Fruit fly (Drosophila melanogaster) whole organism, embryonic: ENCODE measurements around the gene CG7367.
A peak's percentile ranks its signal among the peaks of the same experiment; 100 is the strongest.

Source experiments
- Aef1 ChIP-seq: fragments of 200-800 bp; sonication (Bioruptor generic); IDR thresholded peaks from 3 replicates; pipeline ENCODE4 v1.3.6; 2022; ENCODE audit warnings: missing biosample characterization, missing genetic modification characterization
- Atf3 ChIP-seq: fragments of 200-800 bp; sonication (Bioruptor generic); optimal IDR thresholded peaks from 3 replicates; lab custom pipeline; 2016; ENCODE audit warnings: missing biosample characterization, missing genetic modification characterization
- Bdp1 ChIP-seq: fragments of 200-800 bp; sonication (Bioruptor generic); optimal IDR thresholded peaks from 3 replicates; lab custom pipeline; 2016; ENCODE audit warnings: missing biosample characterization, missing genetic modification characterization
- Bteb2 ChIP-seq: fragments of 200-800 bp; sonication (Bioruptor generic); optimal IDR thresholded peaks from 2 replicates; lab custom pipeline; 2016; ENCODE audit warnings: missing biosample characterization, missing genetic modification characterization
- CG10565 ChIP-seq: fragments of 200-800 bp; sonication (Bioruptor generic); optimal IDR thresholded peaks from 3 replicates; lab custom pipeline; 2016; ENCODE audit warnings: missing biosample characterization, mild to moderate bottlenecking, missing genetic modification characterization
- CG11723 ChIP-seq: fragments of 200-800 bp; sonication (Bioruptor generic); optimal IDR thresholded peaks from 2 replicates; lab custom pipeline; 2017; ENCODE audit warnings: missing biosample characterization, mild to moderate bottlenecking, missing genetic modification characterization
- CG12219 ChIP-seq: fragments of 200-800 bp; sonication (Bioruptor generic); optimal IDR thresholded peaks from 3 replicates; lab custom pipeline; 2018; ENCODE audit warnings: missing biosample characterization, mild to moderate bottlenecking, missing genetic modification characterization
- CG14860 ChIP-seq: fragments of 200-800 bp; sonication (Bioruptor generic); IDR thresholded peaks from 3 replicates; pipeline ENCODE4 v1.3.6; 2022; ENCODE audit warnings: missing biosample characterization, missing genetic modification characterization; ENCODE audit not compliant: partially characterized antibody
- CG18599 ChIP-seq: fragments of 200-800 bp; sonication (Bioruptor generic); optimal IDR thresholded peaks from 3 replicates; lab custom pipeline; 2017; ENCODE audit warnings: missing biosample characterization, missing genetic modification characterization, mild to moderate bottlenecking, moderate library complexity, missing genetic modification reagents
- CG18619 ChIP-seq: fragments of 200-800 bp; sonication (Bioruptor generic); optimal IDR thresholded peaks from 3 replicates; lab custom pipeline; 2017; ENCODE audit warnings: missing biosample characterization, mild to moderate bottlenecking, missing genetic modification characterization
- CG31365 ChIP-seq: fragments of 200-800 bp; sonication (Bioruptor generic); optimal IDR thresholded peaks from 2 replicates; lab custom pipeline; 2018; ENCODE audit warnings: missing biosample characterization, mild to moderate bottlenecking, missing genetic modification characterization
- CG33557 ChIP-seq: fragments of 200-800 bp; sonication (Bioruptor generic); optimal IDR thresholded peaks from 2 replicates; lab custom pipeline; 2019; ENCODE audit warnings: missing biosample characterization, mild to moderate bottlenecking, missing genetic modification characterization, moderate library complexity
- CG3726 ChIP-seq: fragments of 200-800 bp; sonication (Bioruptor generic); IDR thresholded peaks from 3 replicates; pipeline ENCODE4, ENCODE4 v1.3.6; 2022; ENCODE audit warnings: missing biosample characterization, missing genetic modification characterization
- CG3847 ChIP-seq: fragments of 200-800 bp; sonication (Bioruptor generic); IDR thresholded peaks from 2 replicates; pipeline ENCODE4 v1.3.6; 2022; ENCODE audit warnings: missing biosample characterization, missing genetic modification characterization
- CG7987 ChIP-seq: fragments of 200-800 bp; sonication (Bioruptor generic); optimal IDR thresholded peaks from 2 replicates; lab custom pipeline; 2018; ENCODE audit warnings: missing biosample characterization, mild to moderate bottlenecking, missing genetic modification characterization, moderate library complexity
- CG8089 ChIP-seq: fragments of 200-800 bp; sonication (Bioruptor generic); optimal IDR thresholded peaks from 3 replicates; lab custom pipeline; 2016; ENCODE audit warnings: missing biosample characterization, missing genetic modification characterization
- CG8281 ChIP-seq: fragments of 200-800 bp; sonication (Bioruptor generic); optimal IDR thresholded peaks from 2 replicates; lab custom pipeline; 2018; ENCODE audit warnings: missing biosample characterization, mild to moderate bottlenecking, missing genetic modification characterization, moderate library complexity
- CkIIα-i1 ChIP-seq: fragments of 200-800 bp; sonication (Bioruptor generic); IDR thresholded peaks from 2 replicates; pipeline ENCODE4 v1.3.6; 2022; ENCODE audit warnings: missing biosample characterization, missing genetic modification characterization
- D19A ChIP-seq: fragments of 200-800 bp; optimal IDR thresholded peaks from 3 replicates; lab custom pipeline; 2019; ENCODE audit warnings: missing biosample characterization, mild to moderate bottlenecking, missing genetic modification characterization, moderate library complexity
- Dbx ChIP-seq: fragments of 200-800 bp; sonication (Bioruptor generic); IDR thresholded peaks from 3 replicates; pipeline ENCODE4 v1.3.6; 2022; ENCODE audit warnings: missing biosample characterization, missing genetic modification characterization
- Dip3 ChIP-seq: fragments of 200-800 bp; sonication (Bioruptor generic); optimal IDR thresholded peaks from 3 replicates; lab custom pipeline; 2016; ENCODE audit warnings: missing biosample characterization, missing genetic modification characterization
- Dp ChIP-seq: fragments of 200-800 bp; sonication (Bioruptor generic); optimal IDR thresholded peaks from 2 replicates; lab custom pipeline; 2018; ENCODE audit warnings: missing biosample characterization, mild to moderate bottlenecking, missing genetic modification characterization, moderate library complexity
- Fer2 ChIP-seq: fragments of 200-800 bp; sonication (Bioruptor generic); optimal IDR thresholded peaks from 2 replicates; lab custom pipeline; 2018; ENCODE audit warnings: missing biosample characterization, mild to moderate bottlenecking, missing genetic modification characterization, moderate library complexity
- Meics ChIP-seq: fragments of 200-800 bp; sonication (Bioruptor generic); optimal IDR thresholded peaks from 2 replicates; lab custom pipeline; 2017; ENCODE audit warnings: missing biosample characterization, mild to moderate bottlenecking, missing genetic modification characterization
- Myb ChIP-seq: fragments of 200-800 bp; sonication (Bioruptor generic); optimal IDR thresholded peaks from 2 replicates; lab custom pipeline; 2016; ENCODE audit warnings: missing biosample characterization, missing genetic modification characterization
- NC2α ChIP-seq: fragments of 200-800 bp; sonication (Bioruptor generic); optimal IDR thresholded peaks from 2 replicates; lab custom pipeline; 2016; ENCODE audit warnings: missing biosample characterization, missing genetic modification characterization
- Nf-YC ChIP-seq: fragments of 200-800 bp; optimal IDR thresholded peaks from 3 replicates; lab custom pipeline; 2019; ENCODE audit warnings: missing biosample characterization, mild to moderate bottlenecking, missing genetic modification characterization, moderate library complexity
- Poxn ChIP-seq: fragments of 200-800 bp; sonication (Bioruptor generic); IDR thresholded peaks from 2 replicates; pipeline ENCODE4 v1.3.6; 2022; ENCODE audit warnings: missing biosample characterization, missing genetic modification characterization
- Ptx1 ChIP-seq: fragments of 200-800 bp; sonication (Bioruptor generic); IDR thresholded peaks from 2 replicates; pipeline ENCODE4 v1.3.6; 2022; ENCODE audit warnings: missing biosample characterization, missing genetic modification characterization
- Rx ChIP-seq: fragments of 200-800 bp; sonication (Bioruptor generic); IDR thresholded peaks from 2 replicates; pipeline ENCODE4 v1.3.6; 2022; ENCODE audit warnings: missing biosample characterization, missing genetic modification characterization
- Ssrp ChIP-seq: fragments of 200-800 bp; sonication (Bioruptor generic); optimal IDR thresholded peaks from 2 replicates; lab custom pipeline; 2018; ENCODE audit warnings: missing biosample characterization, mild to moderate bottlenecking, missing genetic modification characterization, moderate library complexity
- Trl ChIP-seq, 3 experiments: fragments of >200 bp in 2 of 3; fragments of 200-800 bp in 1 of 3; sonication (Bioruptor generic) in 1 of 3; optimal IDR thresholded peaks; 2 replicates in 1 of 3; 3 replicates in 2 of 3; lab custom pipeline; 2016 to 2017; ENCODE audit warnings: missing biosample characterization in 1 of 3, missing genetic modification characterization in 1 of 3
- ac ChIP-seq: fragments of 200-800 bp; sonication (Bioruptor generic); optimal IDR thresholded peaks from 3 replicates; lab custom pipeline; 2017; ENCODE audit warnings: missing biosample characterization, mild to moderate bottlenecking, missing genetic modification characterization
- aop ChIP-seq: fragments of 200-800 bp; sonication (Bioruptor generic); IDR thresholded peaks from 2 replicates; pipeline ENCODE4 v1.3.6; 2022; ENCODE audit warnings: missing biosample characterization, missing genetic modification characterization
- cas ChIP-seq: fragments of 200-800 bp; sonication (Bioruptor generic); IDR thresholded peaks from 2 replicates; pipeline ENCODE4 v1.3.6; 2022; ENCODE audit warnings: missing biosample characterization, missing genetic modification characterization
- crol ChIP-seq: fragments of 200-800 bp; sonication (Bioruptor generic); IDR thresholded peaks from 2 replicates; pipeline ENCODE4 v1.3.6; 2022; ENCODE audit warnings: missing biosample characterization, missing genetic modification characterization
- ewg ChIP-seq: fragments of 200-800 bp; sonication (Bioruptor generic); optimal IDR thresholded peaks from 3 replicates; lab custom pipeline; 2017; ENCODE audit warnings: mild to moderate bottlenecking, missing biosample characterization, missing genetic modification reagents, missing genetic modification characterization
- gcm ChIP-seq: fragments of 200-800 bp; sonication (Bioruptor generic); optimal IDR thresholded peaks from 2 replicates; lab custom pipeline; 2019; ENCODE audit warnings: missing biosample characterization, mild to moderate bottlenecking, missing genetic modification characterization, moderate library complexity
- gem ChIP-seq: fragments of 200-800 bp; sonication (Bioruptor generic); optimal IDR thresholded peaks from 2 replicates; lab custom pipeline; 2019; ENCODE audit warnings: missing biosample characterization, mild to moderate bottlenecking, missing genetic modification characterization, moderate library complexity
- grn ChIP-seq: fragments of 200-800 bp; sonication (Bioruptor generic); optimal IDR thresholded peaks from 3 replicates; lab custom pipeline; 2017; ENCODE audit warnings: missing biosample characterization, missing genetic modification characterization
- insv ChIP-seq, 2 experiments: fragments of 200-800 bp; sonication (Bioruptor generic); optimal IDR thresholded peaks; 3 replicates each; lab custom pipeline; 2016 to 2018; ENCODE audit warnings: missing biosample characterization in 2 of 2, missing genetic modification characterization in 2 of 2
- jigr1 ChIP-seq: fragments of 200-800 bp; sonication (Bioruptor generic); IDR thresholded peaks from 3 replicates; pipeline ENCODE4 v1.3.6; 2022; ENCODE audit warnings: missing biosample characterization, missing genetic modification characterization
- oc ChIP-seq: fragments of 200-800 bp; sonication (Bioruptor generic); optimal IDR thresholded peaks from 2 replicates; lab custom pipeline; 2018; ENCODE audit warnings: missing biosample characterization, mild to moderate bottlenecking, missing genetic modification characterization, moderate library complexity
- pita ChIP-seq: fragments of 200-800 bp; sonication (Bioruptor generic); optimal IDR thresholded peaks from 2 replicates; lab custom pipeline; 2017; ENCODE audit warnings: missing biosample characterization, mild to moderate bottlenecking, missing genetic modification characterization
- salm ChIP-seq: fragments of 200-800 bp; sonication (Bioruptor generic); optimal IDR thresholded peaks from 2 replicates; lab custom pipeline; 2018; ENCODE audit warnings: missing biosample characterization, mild to moderate bottlenecking, missing genetic modification characterization
- so ChIP-seq: fragments of 200-800 bp; sonication (Bioruptor generic); IDR thresholded peaks from 3 replicates; pipeline ENCODE4 v1.3.6; 2022; ENCODE audit warnings: missing biosample characterization, missing genetic modification characterization
- sob ChIP-seq: fragments of 200-800 bp; sonication (Bioruptor generic); IDR thresholded peaks from 2 replicates; pipeline ENCODE4 v1.3.6; 2022; ENCODE audit warnings: missing biosample characterization, missing genetic modification characterization
- stc ChIP-seq: fragments of 200-800 bp; sonication (Bioruptor generic); IDR thresholded peaks from 2 replicates; pipeline ENCODE4 v1.3.6; 2022; ENCODE audit warnings: missing biosample characterization, missing genetic modification characterization
- wdn ChIP-seq: fragments of 200-800 bp; sonication (Bioruptor generic); IDR thresholded peaks from 2 replicates; pipeline ENCODE4 v1.3.6; 2022; ENCODE audit warnings: missing biosample characterization, missing genetic modification characterization
- zen ChIP-seq: fragments of 200-800 bp; sonication (Bioruptor generic); optimal IDR thresholded peaks from 3 replicates; lab custom pipeline; 2018; ENCODE audit warnings: missing biosample characterization, mild to moderate bottlenecking, missing genetic modification characterization, moderate library complexity

CG7367 gene

DNA sequence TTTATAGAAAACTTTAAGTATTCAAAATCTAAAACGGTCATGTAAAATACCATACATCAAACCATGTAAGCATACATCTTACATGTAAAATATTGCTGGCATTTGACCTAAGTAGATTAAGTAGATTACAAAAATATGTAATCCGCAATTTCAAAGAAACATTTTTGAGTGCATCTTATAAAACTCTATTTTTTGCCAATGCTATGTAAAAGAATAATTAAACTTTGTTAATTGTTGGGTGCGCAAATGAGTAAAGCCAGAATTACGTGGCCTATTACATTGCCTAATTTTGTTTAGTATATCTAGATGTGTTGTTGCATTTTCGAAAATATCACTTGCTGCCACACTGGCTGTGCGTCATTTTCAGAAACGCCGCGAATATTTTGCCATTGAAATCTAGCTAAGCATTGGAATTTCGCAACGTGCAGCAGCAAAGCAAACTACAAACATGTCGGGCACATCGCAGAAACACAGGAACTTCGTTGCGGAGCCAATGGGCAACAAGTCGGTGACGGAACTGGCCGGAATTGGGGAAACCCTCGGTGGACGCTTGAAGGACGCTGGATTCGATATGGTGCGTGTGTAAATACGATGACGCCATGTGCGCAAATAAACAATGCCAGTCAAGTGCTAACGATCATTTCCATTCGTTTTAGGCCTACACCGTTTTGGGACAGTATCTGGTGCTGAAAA, 10.3 kb downstream of the CG7367 start, which contains the start of gene baf (continued):
- TF ChIP-seq CG18619 (no peak), D19A (tag; lab: Kevin White, UChicago) (no peak), Fer2 (no peak), aop (no peak), Aef1 (no peak), CG3847 (GFP tag; lab: Robert Waterston, UW) (no peak), CG7987 (GFP tag; lab: Kevin White, UChicago) (no peak), salm (no peak), Poxn (GFP tag; lab: Robert Waterston, UW) (no peak), Nf-YC (tag; lab: Kevin White, UChicago) (peak; percentile 17), oc (tag; lab: Kevin White, UChicago) (no peak), grn (GFP tag; lab: Kevin White, UChicago) (no peak), CG8089 (GFP tag; lab: Kevin White, UChicago) (no peak), insv (GFP tag; optimal IDR thresholded peaks at IDR 0.05; lab: Kevin White, UChicago) (no peak), Dip3 (GFP tag; lab: Kevin White, UChicago) (no peak), Dbx (GFP tag; lab: Robert Waterston, UW) (no peak), wdn (GFP tag; lab: Robert Waterston, UW) (no peak), CG10565 (GFP tag; lab: Kevin White, UChicago) (no peak), gem (tag; lab: Kevin White, UChicago) (no peak), ewg (GFP tag; lab: Kevin White, UChicago) (no peak), Ptx1 (GFP tag; lab: Robert Waterston, UW) (no peak), CG8281 (tag; lab: Kevin White, UChicago) (no peak), CG12219 (GFP tag; lab: Kevin White, UChicago) (no peak), CG31365 (tag; lab: Kevin White, UChicago) (no peak), CG33557 (GFP tag; lab: Kevin White, UChicago) (no peak), Atf3 (GFP tag; lab: Kevin White, UChicago) (no peak), CG3726 (GFP tag; lab: Robert Waterston, UW) (no peak), Bdp1 (GFP tag; lab: Kevin White, UChicago) (no peak), Trl (optimal IDR thresholded peaks at IDR 0.05; lab: Kevin White, UChicago) (no peak), Trl (GFP tag; optimal IDR thresholded peaks at IDR 0.05; lab: Kevin White, UChicago) (no peak), Dp (GFP tag; lab: Kevin White, UChicago) (peak; percentile 62), Myb (GFP tag; lab: Kevin White, UChicago) (peak; percentile 90), NC2α (GFP tag; lab: Kevin White, UChicago) (no peak), Meics (GFP tag; lab: Kevin White, UChicago) (no peak), Bteb2 (no peak), gcm (no peak), CG14860 (GFP tag; lab: Robert Waterston, UW) (no peak; the same call in 2 of the 3 replicates), stc (GFP tag; lab: Robert Waterston, UW) (no peak), crol (GFP tag; lab: Robert Waterston, UW) (no peak), so (GFP tag; lab: Robert Waterston, UW) (peak; percentile 63; the same call in 1 of the 3 replicates), Ssrp (tag; lab: Kevin White, UChicago) (no peak), CG11723 (no peak), cas (no peak), Rx (GFP tag; lab: Robert Waterston, UW) (no peak), jigr1 (GFP tag; lab: Robert Waterston, UW) (no peak), pita (GFP tag; lab: Kevin White, UChicago) (no peak), zen (tag; lab: Kevin White, UChicago) (no peak), CkIIα-i1 (GFP tag; lab: Robert Waterston, UW) (no peak), CG18599 (GFP tag; lab: Kevin White, UChicago) (no peak), sob (GFP tag; lab: Robert Waterston, UW) (no peak), ac (GFP tag; lab: Kevin White, UChicago) (no peak)
